Fruit fly (Drosophila melanogaster) whole organism, embryonic: ENCODE measurements around the gene HINT1.

Experiments used
- Atf-2 ChIP-seq: fragments of 200-800 bp; sonication (Bioruptor generic); optimal IDR thresholded peaks from 2 replicates; lab custom pipeline; 2016; ENCODE audit warnings: missing biosample characterization, missing genetic modification characterization
- Bdp1 ChIP-seq: fragments of 200-800 bp; sonication (Bioruptor generic); optimal IDR thresholded peaks from 3 replicates; lab custom pipeline; 2016; ENCODE audit warnings: missing biosample characterization, missing genetic modification characterization
- CG10147 ChIP-seq: fragments of 200-800 bp; sonication (Bioruptor generic); optimal IDR thresholded peaks from 2 replicates; lab custom pipeline; 2019; ENCODE audit warnings: missing biosample characterization, mild to moderate bottlenecking, missing genetic modification characterization, moderate library complexity
- CG10462 ChIP-seq: fragments of 200-800 bp; sonication (Bioruptor generic); optimal IDR thresholded peaks from 2 replicates; lab custom pipeline; 2016; ENCODE audit warnings: missing biosample characterization, missing genetic modification characterization
- CG10543 ChIP-seq: fragments of 200-800 bp; sonication (Bioruptor generic); optimal IDR thresholded peaks from 3 replicates; lab custom pipeline; 2017; ENCODE audit warnings: missing biosample characterization, mild to moderate bottlenecking, missing genetic modification characterization, moderate library complexity
- CG10959 ChIP-seq: fragments of 200-800 bp; sonication (Bioruptor generic); IDR thresholded peaks from 2 replicates; pipeline ENCODE4 v1.3.6; 2022; ENCODE audit warnings: missing biosample characterization, missing genetic modification characterization
- CG11723 ChIP-seq: fragments of 200-800 bp; sonication (Bioruptor generic); optimal IDR thresholded peaks from 2 replicates; lab custom pipeline; 2017; ENCODE audit warnings: missing biosample characterization, mild to moderate bottlenecking, missing genetic modification characterization
- CG13287 ChIP-seq: fragments of 200-800 bp; sonication (Bioruptor generic); IDR thresholded peaks from 2 replicates; pipeline ENCODE4 v1.3.6; 2022; ENCODE audit warnings: missing biosample characterization, missing genetic modification characterization; ENCODE audit not compliant: partially characterized antibody
- CG17612 ChIP-seq: fragments of 200-800 bp; sonication (Bioruptor generic); IDR thresholded peaks from 2 replicates; pipeline ENCODE4 v1.3.6; 2022; ENCODE audit warnings: missing biosample characterization, missing genetic modification characterization
- CG17912 ChIP-seq: fragments of 200-800 bp; sonication (Bioruptor generic); optimal IDR thresholded peaks from 2 replicates; lab custom pipeline; 2018; ENCODE audit warnings: missing biosample characterization, mild to moderate bottlenecking, missing genetic modification characterization
- CG18764 ChIP-seq: fragments of 200-800 bp; sonication (Bioruptor generic); optimal IDR thresholded peaks from 3 replicates; lab custom pipeline; 2016; ENCODE audit warnings: missing biosample characterization, missing genetic modification characterization
- CG2199 ChIP-seq: fragments of 200-800 bp; sonication (Bioruptor generic); IDR thresholded peaks from 3 replicates; pipeline ENCODE4 v1.3.6; 2022; ENCODE audit warnings: missing biosample characterization, missing genetic modification characterization
- CG32767 ChIP-seq: fragments of 200-800 bp; sonication (Bioruptor generic); IDR thresholded peaks from 2 replicates; pipeline ENCODE4 v1.3.6; 2022; ENCODE audit warnings: missing biosample characterization, missing genetic modification characterization
- CG3281 ChIP-seq: fragments of 200-800 bp; sonication (Bioruptor generic); optimal IDR thresholded peaks from 3 replicates; lab custom pipeline; 2017; ENCODE audit warnings: missing biosample characterization, mild to moderate bottlenecking, missing genetic modification characterization
- CG3838 ChIP-seq: fragments of 200-800 bp; sonication (Bioruptor generic); optimal IDR thresholded peaks from 3 replicates; lab custom pipeline; 2016; ENCODE audit warnings: missing biosample characterization, missing genetic modification characterization
- CG4617 ChIP-seq: fragments of 200-800 bp; sonication (Bioruptor generic); optimal IDR thresholded peaks from 3 replicates; lab custom pipeline; 2016; ENCODE audit warnings: missing biosample characterization, missing genetic modification characterization, borderline replicate concordance
- CG7372 ChIP-seq: fragments of 200-800 bp; sonication (Bioruptor generic); IDR thresholded peaks from 2 replicates; pipeline ENCODE4 v1.3.6; 2022; ENCODE audit warnings: missing biosample characterization, missing genetic modification characterization
- CG7745 ChIP-seq: fragments of 200-800 bp; sonication (Bioruptor generic); optimal IDR thresholded peaks from 2 replicates; lab custom pipeline; 2018; ENCODE audit warnings: missing biosample characterization, mild to moderate bottlenecking, missing genetic modification characterization, moderate library complexity
- CG7987 ChIP-seq: fragments of 200-800 bp; sonication (Bioruptor generic); optimal IDR thresholded peaks from 2 replicates; lab custom pipeline; 2018; ENCODE audit warnings: missing biosample characterization, mild to moderate bottlenecking, missing genetic modification characterization, moderate library complexity
- CG8924 ChIP-seq: fragments of 200-800 bp; optimal IDR thresholded peaks from 3 replicates; lab custom pipeline; 2019; ENCODE audit warnings: missing biosample characterization, mild to moderate bottlenecking, missing genetic modification characterization, moderate library complexity
- CG9727 ChIP-seq: fragments of 200-800 bp; sonication (Bioruptor generic); optimal IDR thresholded peaks from 3 replicates; lab custom pipeline; 2017; ENCODE audit warnings: missing biosample characterization, mild to moderate bottlenecking, missing genetic modification characterization
- CTCF ChIP-seq: fragments of 200-800 bp; sonication (Bioruptor generic); optimal IDR thresholded peaks from 2 replicates; lab custom pipeline; 2017; ENCODE audit warnings: missing biosample characterization, mild to moderate bottlenecking, missing genetic modification characterization, moderate library complexity
- Deaf1 ChIP-seq: fragments of 200-800 bp; optimal IDR thresholded peaks from 3 replicates; lab custom pipeline; 2019; ENCODE audit warnings: missing biosample characterization, mild to moderate bottlenecking, missing genetic modification characterization, moderate library complexity
- Dek ChIP-seq: fragments of 200-800 bp; sonication (Bioruptor generic); optimal IDR thresholded peaks from 3 replicates; lab custom pipeline; 2019; ENCODE audit warnings: missing biosample characterization, mild to moderate bottlenecking, missing genetic modification characterization, moderate library complexity
- Drgx ChIP-seq: fragments of 200-800 bp; sonication (Bioruptor generic); IDR thresholded peaks from 2 replicates; pipeline ENCODE4 v1.3.6; 2022; ENCODE audit warnings: missing biosample characterization, missing genetic modification characterization
- GATAe ChIP-seq: fragments of 200-800 bp; sonication (Bioruptor generic); conservative IDR thresholded peaks from 2 replicates; pipeline ENCODE4 v1.3.6; 2022; ENCODE audit warnings: missing biosample characterization, missing genetic modification characterization
- Gug ChIP-seq: fragments of 200-800 bp; sonication (Bioruptor generic); IDR thresholded peaks from 4 replicates; pipeline ENCODE4 v1.3.6; 2022; ENCODE audit warnings: missing biosample characterization, missing genetic modification characterization
- H2.0 ChIP-seq: fragments of 200-800 bp; sonication (Bioruptor generic); IDR thresholded peaks from 2 replicates; pipeline ENCODE4 v1.3.6; 2022; ENCODE audit warnings: missing biosample characterization, missing genetic modification characterization
- HHEX ChIP-seq: fragments of 200-800 bp; sonication (Bioruptor generic); optimal IDR thresholded peaks from 3 replicates; lab custom pipeline; 2017; ENCODE audit warnings: missing biosample characterization, mild to moderate bottlenecking, missing genetic modification characterization, missing genetic modification reagents
- Lhr ChIP-seq: fragments of 200-800 bp; sonication (Bioruptor generic); optimal IDR thresholded peaks from 3 replicates; lab custom pipeline; 2017; ENCODE audit warnings: mild to moderate bottlenecking, missing biosample characterization, missing genetic modification reagents, missing genetic modification characterization
- Nf-YC ChIP-seq: fragments of 200-800 bp; optimal IDR thresholded peaks from 3 replicates; lab custom pipeline; 2019; ENCODE audit warnings: missing biosample characterization, mild to moderate bottlenecking, missing genetic modification characterization, moderate library complexity
- Vsx1 ChIP-seq: fragments of 200-800 bp; sonication (Bioruptor generic); optimal IDR thresholded peaks from 2 replicates; lab custom pipeline; 2017; ENCODE audit warnings: missing biosample characterization, mild to moderate bottlenecking, missing genetic modification characterization, missing genetic modification reagents
- bcd ChIP-seq: fragments of 200-800 bp; sonication (Bioruptor generic); optimal IDR thresholded peaks from 2 replicates; lab custom pipeline; 2017; ENCODE audit warnings: missing biosample characterization, mild to moderate bottlenecking, missing genetic modification characterization
- crc ChIP-seq: fragments of 200-800 bp; sonication (Bioruptor generic); optimal IDR thresholded peaks from 2 replicates; lab custom pipeline; 2016; ENCODE audit warnings: missing biosample characterization, missing genetic modification characterization
- ems ChIP-seq: fragments of 200-800 bp; sonication (Bioruptor generic); optimal IDR thresholded peaks from 3 replicates; lab custom pipeline; 2016; ENCODE audit warnings: missing biosample characterization, missing genetic modification characterization
- eve ChIP-seq, 2 experiments: fragments of >200 bp; optimal IDR thresholded peaks; 2 replicates each; lab custom pipeline; 2017; ENCODE audit warnings: missing biosample characterization in 2 of 2, missing genetic modification characterization in 2 of 2
- fd64A ChIP-seq: fragments of 200-800 bp; sonication (Bioruptor generic); optimal IDR thresholded peaks from 3 replicates; lab custom pipeline; 2018; ENCODE audit warnings: missing biosample characterization, mild to moderate bottlenecking, missing genetic modification characterization
- grn ChIP-seq: fragments of 200-800 bp; sonication (Bioruptor generic); optimal IDR thresholded peaks from 3 replicates; lab custom pipeline; 2017; ENCODE audit warnings: missing biosample characterization, missing genetic modification characterization
- kah ChIP-seq: fragments of 200-800 bp; sonication (Bioruptor generic); optimal IDR thresholded peaks from 2 replicates; lab custom pipeline; 2018; ENCODE audit warnings: missing biosample characterization, mild to moderate bottlenecking, missing genetic modification characterization
- lilli ChIP-seq: fragments of 200-800 bp; sonication (Bioruptor generic); optimal IDR thresholded peaks from 3 replicates; lab custom pipeline; 2016; ENCODE audit warnings: missing biosample characterization, missing genetic modification characterization
- lmd ChIP-seq: fragments of 200-800 bp; sonication (Bioruptor generic); IDR thresholded peaks from 2 replicates; pipeline ENCODE4 v1.3.6; 2022; ENCODE audit warnings: missing biosample characterization, missing genetic modification characterization
- lov ChIP-seq, 2 experiments: fragments of 200-800 bp in 1 of 2; fragments of >200 bp in 1 of 2; sonication (Bioruptor generic) in 1 of 2; IDR thresholded peaks in 1 of 2; optimal IDR thresholded peaks in 1 of 2; 2 replicates in 1 of 2; 3 replicates in 1 of 2; pipeline versions ENCODE4 v1.3.6 to Lab custom; 2017 to 2022; ENCODE audit warnings: missing biosample characterization in 1 of 2, missing genetic modification characterization in 1 of 2
- onecut ChIP-seq: fragments of 200-800 bp; sonication (Bioruptor generic); IDR thresholded peaks from 2 replicates; pipeline ENCODE4 v1.3.6; 2022; ENCODE audit warnings: missing biosample characterization, missing genetic modification characterization
- peb ChIP-seq: fragments of 200-800 bp; sonication (Bioruptor generic); IDR thresholded peaks from 2 replicates; pipeline ENCODE4 v1.3.6; 2022; ENCODE audit warnings: missing biosample characterization, missing genetic modification characterization
- pzg ChIP-seq: fragments of 200-800 bp; sonication (Bioruptor generic); optimal IDR thresholded peaks from 3 replicates; lab custom pipeline; 2018; ENCODE audit warnings: missing biosample characterization, mild to moderate bottlenecking, missing genetic modification characterization, moderate library complexity
- sob ChIP-seq: fragments of 200-800 bp; sonication (Bioruptor generic); IDR thresholded peaks from 2 replicates; pipeline ENCODE4 v1.3.6; 2022; ENCODE audit warnings: missing biosample characterization, missing genetic modification characterization
- sqz ChIP-seq: fragments of 200-800 bp; sonication (Bioruptor generic); optimal IDR thresholded peaks from 3 replicates; lab custom pipeline; 2018; ENCODE audit warnings: missing biosample characterization, mild to moderate bottlenecking, missing genetic modification characterization
- sug ChIP-seq: fragments of 200-800 bp; optimal IDR thresholded peaks from 2 replicates; lab custom pipeline; 2019; ENCODE audit warnings: missing biosample characterization, mild to moderate bottlenecking, missing genetic modification characterization, moderate library complexity
- tap ChIP-seq: fragments of 200-800 bp; optimal IDR thresholded peaks from 3 replicates; lab custom pipeline; 2019; ENCODE audit warnings: missing biosample characterization, mild to moderate bottlenecking, missing genetic modification characterization, moderate library complexity
- tna ChIP-seq: fragments of 200-800 bp; sonication (Bioruptor generic); IDR thresholded peaks from 2 replicates; pipeline ENCODE4 v1.3.6; 2022; ENCODE audit warnings: missing biosample characterization, missing genetic modification characterization; ENCODE audit not compliant: partially characterized antibody
- zfh2 ChIP-seq: fragments of 200-800 bp; sonication (Bioruptor generic); optimal IDR thresholded peaks from 2 replicates; lab custom pipeline; 2016; ENCODE audit warnings: missing biosample characterization, missing genetic modification characterization

Gene HINT1

dm6 chr2L:2759654-2760053 is 10.3 kb upstream of the HINT1 start, which contains the start of the genes HemK2, Snapin and Tnpo-SR (continued):
- TF ChIP-seq eve (GFP tag; optimal IDR thresholded peaks at IDR 0.05; lab: Kevin White, UChicago) (no peak), bcd (peak; percentile 91), CG13287 (peak; percentile 99), zfh2 (GFP tag; lab: Kevin White, UChicago) (peak; percentile 92), tna (GFP tag; lab: Robert Waterston, UW) (peak; percentile 81), CG18764 (peak; percentile 83), CG17612 (GFP tag; lab: Robert Waterston, UW) (peak; percentile 89), crc (GFP tag; lab: Kevin White, UChicago) (peak; percentile 63), CG4617 (peak; percentile 89), CTCF (GFP tag; lab: Kevin White, UChicago) (peak; percentile 25), onecut (GFP tag; lab: Robert Waterston, UW) (peak; percentile 83), CG7372 (peak; percentile 94), H2.0 (peak; percentile 93), CG11723 (peak; percentile 79), CG2199 (GFP tag; lab: Robert Waterston, UW) (peak; percentile 85; the same call in 2 of the 3 replicates), Lhr (peak; percentile 82), Dek (tag; lab: Kevin White, UChicago) (peak; percentile 91), kah (GFP tag; lab: Kevin White, UChicago) (peak; percentile 68), lov (optimal IDR thresholded peaks at IDR 0.05; lab: Kevin White, UChicago) (no peak), lov (GFP tag; IDR thresholded peaks at IDR 0.05; lab: Robert Waterston, UW) (peak; percentile 89), CG3281 (GFP tag; lab: Kevin White, UChicago) (peak; percentile 87), CG8924 (tag; lab: Kevin White, UChicago) (peak; percentile 92), Vsx1 (peak; percentile 84), ems (GFP tag; lab: Kevin White, UChicago) (peak; percentile 82), Deaf1 (tag; lab: Kevin White, UChicago) (peak; percentile 70), CG10959 (GFP tag; lab: Robert Waterston, UW) (peak; percentile 87), CG32767 (GFP tag; lab: Robert Waterston, UW) (peak; percentile 83; the same call in 1 of the 2 replicates), CG7745 (peak; percentile 54), CG10147 (GFP tag; lab: Kevin White, UChicago) (peak; percentile 92), CG9727 (GFP tag; lab: Kevin White, UChicago) (peak; percentile 92), lilli (GFP tag; lab: Kevin White, UChicago) (peak; percentile 95), Drgx (GFP tag; lab: Robert Waterston, UW) (peak; percentile 87), CG10462 (GFP tag; lab: Kevin White, UChicago) (peak; percentile 82), CG7987 (GFP tag; lab: Kevin White, UChicago) (peak; percentile 70), HHEX (peak; percentile 88), CG10543 (GFP tag; lab: Kevin White, UChicago) (peak; percentile 95), CG3838 (GFP tag; lab: Kevin White, UChicago) (peak; percentile 80), sob (GFP tag; lab: Robert Waterston, UW) (peak; percentile 96), Gug (GFP tag; lab: Robert Waterston, UW) (peak; percentile 90), fd64A (GFP tag; lab: Kevin White, UChicago) (peak; percentile 24), sug (tag; lab: Kevin White, UChicago) (peak; percentile 93), Bdp1 (peak; percentile 78), Atf-2 (GFP tag; lab: Kevin White, UChicago) (peak; percentile 67), sqz (GFP tag; lab: Kevin White, UChicago) (peak; percentile 59), tap (tag; lab: Kevin White, UChicago) (peak; percentile 86), CG17912 (peak; percentile 62), GATAe (GFP tag; lab: Robert Waterston, UW) (peak; percentile 82), peb (GFP tag; lab: Robert Waterston, UW) (peak; percentile 91), grn (peak; percentile 41), pzg (GFP tag; lab: Kevin White, UChicago) (peak; percentile 84), lmd (GFP tag; lab: Robert Waterston, UW) (peak; percentile 94), Nf-YC (tag; lab: Kevin White, UChicago) (peak; percentile 86)
